Fruit fly (Drosophila melanogaster) whole organism, embryonic: ENCODE measurements around the gene Nmdar1.

Experiments
- B-H1 ChIP-seq: fragments of 200-800 bp; sonication (Bioruptor generic); IDR thresholded peaks from 3 replicates; pipeline ENCODE4 v1.3.6; 2022; ENCODE audit warnings: missing biosample characterization, missing genetic modification characterization
- CG1024 ChIP-seq: fragments of 200-800 bp; sonication (Bioruptor generic); IDR thresholded peaks from 2 replicates; pipeline ENCODE4 v1.3.6; 2022; ENCODE audit warnings: missing biosample characterization, missing genetic modification characterization
- CG10321 ChIP-seq: fragments of 200-800 bp; sonication (Bioruptor generic); IDR thresholded peaks from 2 replicates; pipeline ENCODE4 v1.3.6; 2022; ENCODE audit warnings: missing biosample characterization, missing genetic modification characterization
- CG11093 ChIP-seq: fragments of 200-800 bp; sonication (Bioruptor generic); IDR thresholded peaks from 3 replicates; pipeline ENCODE4 v1.3.6; 2022; ENCODE audit warnings: missing biosample characterization, missing genetic modification characterization
- CG11696 ChIP-seq: fragments of 200-800 bp; sonication (Bioruptor generic); IDR thresholded peaks from 2 replicates; pipeline ENCODE4 v1.3.6; 2022; ENCODE audit warnings: missing biosample characterization, missing genetic modification characterization
- CG12391 ChIP-seq: fragments of 200-800 bp; sonication (Bioruptor generic); optimal IDR thresholded peaks from 3 replicates; lab custom pipeline; 2018; ENCODE audit warnings: missing biosample characterization, mild to moderate bottlenecking, missing genetic modification characterization, moderate library complexity
- CG17612 ChIP-seq: fragments of 200-800 bp; sonication (Bioruptor generic); IDR thresholded peaks from 2 replicates; pipeline ENCODE4 v1.3.6; 2022; ENCODE audit warnings: missing biosample characterization, missing genetic modification characterization
- CG18476 ChIP-seq: fragments of 200-800 bp; sonication (Bioruptor generic); optimal IDR thresholded peaks from 2 replicates; lab custom pipeline; 2016; ENCODE audit warnings: missing biosample characterization, mild to moderate bottlenecking, missing genetic modification characterization
- CG30020 ChIP-seq: fragments of 200-800 bp; optimal IDR thresholded peaks from 2 replicates; lab custom pipeline; 2019; ENCODE audit warnings: missing biosample characterization, mild to moderate bottlenecking, missing genetic modification characterization, moderate library complexity
- CG3163 ChIP-seq: fragments of 200-800 bp; sonication (Bioruptor generic); optimal IDR thresholded peaks from 3 replicates; lab custom pipeline; 2016; ENCODE audit warnings: missing biosample characterization, missing genetic modification characterization
- CG32532 ChIP-seq: fragments of 200-800 bp; sonication (Bioruptor generic); IDR thresholded peaks from 2 replicates; pipeline ENCODE4 v1.3.6; 2022; ENCODE audit warnings: missing biosample characterization, missing genetic modification characterization
- CG34422 ChIP-seq: fragments of 200-800 bp; sonication (Bioruptor generic); IDR thresholded peaks from 3 replicates; pipeline ENCODE4 v1.3.6; 2022; ENCODE audit warnings: missing biosample characterization, missing genetic modification characterization
- CG7928 ChIP-seq: fragments of 200-800 bp; sonication (Bioruptor generic); optimal IDR thresholded peaks from 2 replicates; lab custom pipeline; 2017; ENCODE audit warnings: missing biosample characterization, mild to moderate bottlenecking, missing genetic modification characterization
- CG8089 ChIP-seq: fragments of 200-800 bp; sonication (Bioruptor generic); optimal IDR thresholded peaks from 3 replicates; lab custom pipeline; 2016; ENCODE audit warnings: missing biosample characterization, missing genetic modification characterization
- CG9817 ChIP-seq: fragments of 200-800 bp; sonication (Bioruptor generic); optimal IDR thresholded peaks from 2 replicates; lab custom pipeline; 2018; ENCODE audit warnings: missing biosample characterization, mild to moderate bottlenecking, missing genetic modification characterization, moderate library complexity
- CG9876 ChIP-seq: fragments of 200-800 bp; sonication (Bioruptor generic); optimal IDR thresholded peaks from 2 replicates; lab custom pipeline; 2016; ENCODE audit warnings: missing biosample characterization, missing genetic modification characterization
- CG9932 ChIP-seq: fragments of 200-800 bp; sonication (Bioruptor generic); IDR thresholded peaks from 2 replicates; pipeline ENCODE4 v1.3.6; 2022; ENCODE audit warnings: missing biosample characterization, missing genetic modification characterization
- Dfd ChIP-seq, 2 experiments: fragments of >200 bp; optimal IDR thresholded peaks; 2 replicates each; lab custom pipeline; 2017; ENCODE audit warnings: missing biosample characterization in 2 of 2, missing genetic modification characterization in 2 of 2
- Ets65A ChIP-seq: fragments of 200-800 bp; sonication (Bioruptor generic); peaks from one replicate; lab custom pipeline; 2016; ENCODE audit warnings: missing biosample characterization, missing genetic modification characterization
- Fer2 ChIP-seq: fragments of 200-800 bp; sonication (Bioruptor generic); optimal IDR thresholded peaks from 2 replicates; lab custom pipeline; 2018; ENCODE audit warnings: missing biosample characterization, mild to moderate bottlenecking, missing genetic modification characterization, moderate library complexity
- Oli ChIP-seq: fragments of 200-800 bp; sonication (Bioruptor generic); optimal IDR thresholded peaks from 2 replicates; lab custom pipeline; 2018; ENCODE audit warnings: missing biosample characterization, mild to moderate bottlenecking, missing genetic modification characterization, moderate library complexity
- Optix ChIP-seq: fragments of 200-800 bp; sonication (Bioruptor generic); IDR thresholded peaks from 3 replicates; pipeline ENCODE4 v1.3.6; 2022; ENCODE audit warnings: missing biosample characterization, missing genetic modification characterization
- Rfx ChIP-seq: fragments of 200-800 bp; sonication (Bioruptor generic); IDR thresholded peaks from 2 replicates; pipeline ENCODE4 v1.3.6; 2022; ENCODE audit warnings: missing biosample characterization, missing genetic modification characterization
- Six4 ChIP-seq: fragments of 200-800 bp; sonication (Bioruptor generic); optimal IDR thresholded peaks from 2 replicates; lab custom pipeline; 2016; ENCODE audit warnings: missing biosample characterization, missing genetic modification characterization
- Stat92E ChIP-seq, 3 experiments: fragments of >200 bp in 2 of 3; fragments of 200-800 bp in 1 of 3; sonication (Bioruptor generic) in 1 of 3; optimal IDR thresholded peaks; 2 replicates each; lab custom pipeline; 2017 to 2019; ENCODE audit warnings: missing biosample characterization in 3 of 3, missing genetic modification characterization in 3 of 3, mild to moderate bottlenecking in 1 of 3, moderate library complexity in 1 of 3
- br ChIP-seq: fragments of >200 bp; optimal IDR thresholded peaks from 2 replicates; lab custom pipeline; 2017
- btn ChIP-seq: fragments of 200-800 bp; sonication (Bioruptor generic); optimal IDR thresholded peaks from 2 replicates; lab custom pipeline; 2016; ENCODE audit warnings: missing biosample characterization, missing genetic modification characterization
- cato ChIP-seq: fragments of 200-800 bp; sonication (Bioruptor generic); optimal IDR thresholded peaks from 2 replicates; lab custom pipeline; 2016; ENCODE audit warnings: missing biosample characterization, missing genetic modification characterization, borderline replicate concordance
- cg ChIP-seq: fragments of 200-800 bp; sonication (Bioruptor generic); optimal IDR thresholded peaks from 3 replicates; lab custom pipeline; 2019; ENCODE audit warnings: missing biosample characterization, mild to moderate bottlenecking, missing genetic modification characterization, moderate library complexity
- ci ChIP-seq: fragments of 200-800 bp; sonication (Bioruptor generic); IDR thresholded peaks from 3 replicates; pipeline ENCODE4 v1.3.6; 2022; ENCODE audit warnings: missing biosample characterization, missing genetic modification characterization
- croc ChIP-seq: fragments of 200-800 bp; sonication (Bioruptor generic); conservative IDR thresholded peaks from 3 replicates; pipeline ENCODE4 v1.3.6; 2022; ENCODE audit warnings: missing biosample characterization, missing genetic modification characterization
- da ChIP-seq: fragments of 200-800 bp; sonication (Bioruptor generic); optimal IDR thresholded peaks from 2 replicates; lab custom pipeline; 2016; ENCODE audit warnings: missing biosample characterization, missing genetic modification characterization
- dpn ChIP-seq, 2 experiments: fragments of 200-800 bp; sonication (Bioruptor generic); optimal IDR thresholded peaks; 3 replicates each; lab custom pipeline; 2016; ENCODE audit warnings: missing biosample characterization in 2 of 2, missing genetic modification characterization in 2 of 2
- eve ChIP-seq, 2 experiments: fragments of >200 bp; optimal IDR thresholded peaks; 2 replicates each; lab custom pipeline; 2017; ENCODE audit warnings: missing biosample characterization in 2 of 2, missing genetic modification characterization in 2 of 2
- fd64A ChIP-seq: fragments of 200-800 bp; sonication (Bioruptor generic); optimal IDR thresholded peaks from 3 replicates; lab custom pipeline; 2018; ENCODE audit warnings: missing biosample characterization, mild to moderate bottlenecking, missing genetic modification characterization
- grau ChIP-seq: fragments of 200-800 bp; optimal IDR thresholded peaks from 3 replicates; lab custom pipeline; 2019; ENCODE audit warnings: missing biosample characterization, mild to moderate bottlenecking, missing genetic modification characterization, moderate library complexity
- gro ChIP-seq: fragments of 200-800 bp; sonication (Bioruptor generic); optimal IDR thresholded peaks from 2 replicates; lab custom pipeline; 2016; ENCODE audit warnings: missing biosample characterization, missing genetic modification characterization
- hkb ChIP-seq, 2 experiments: fragments of 200-800 bp in 1 of 2; fragments of >200 bp in 1 of 2; sonication (Bioruptor generic) in 1 of 2; IDR thresholded peaks in 1 of 2; optimal IDR thresholded peaks in 1 of 2; 2 replicates each; pipeline versions ENCODE4 v1.3.6 to Lab custom; 2017 to 2022; ENCODE audit warnings: missing biosample characterization in 1 of 2, missing genetic modification characterization in 1 of 2
- lola ChIP-seq, 3 experiments: fragments of >200 bp in 2 of 3; fragments of 200-800 bp in 1 of 3; sonication (Bioruptor generic) in 1 of 3; optimal IDR thresholded peaks; 2 replicates each; lab custom pipeline; 2017 to 2019; ENCODE audit warnings: missing biosample characterization in 3 of 3, missing genetic modification characterization in 3 of 3, mild to moderate bottlenecking in 1 of 3, moderate library complexity in 1 of 3
- mam ChIP-seq: fragments of 200-800 bp; sonication (Bioruptor generic); optimal IDR thresholded peaks from 3 replicates; lab custom pipeline; 2016; ENCODE audit warnings: missing biosample characterization, missing genetic modification characterization
- nom ChIP-seq: fragments of 200-800 bp; sonication (Bioruptor generic); optimal IDR thresholded peaks from 2 replicates; lab custom pipeline; 2017; ENCODE audit warnings: missing biosample characterization, missing genetic modification characterization, mild to moderate bottlenecking, moderate library complexity, missing genetic modification reagents
- peb ChIP-seq: fragments of 200-800 bp; sonication (Bioruptor generic); IDR thresholded peaks from 2 replicates; pipeline ENCODE4 v1.3.6; 2022; ENCODE audit warnings: missing biosample characterization, missing genetic modification characterization
- pho ChIP-seq: fragments of 200-800 bp; sonication (Bioruptor generic); optimal IDR thresholded peaks from 2 replicates; lab custom pipeline; 2016; ENCODE audit warnings: missing biosample characterization, missing genetic modification characterization
- row ChIP-seq: fragments of 200-800 bp; sonication (Bioruptor generic); IDR thresholded peaks from 3 replicates; pipeline ENCODE4 v1.3.6; 2022; ENCODE audit warnings: missing biosample characterization, missing genetic modification characterization
- sens ChIP-seq: fragments of 200-800 bp; sonication (Bioruptor generic); peaks from one replicate; lab custom pipeline; 2016; ENCODE audit warnings: missing biosample characterization, missing genetic modification characterization
- seq ChIP-seq: fragments of 200-800 bp; sonication (Bioruptor generic); IDR thresholded peaks from 2 replicates; pipeline ENCODE4 v1.3.6; 2022; ENCODE audit warnings: missing biosample characterization, missing genetic modification characterization
- slp2 ChIP-seq: fragments of 200-800 bp; sonication (Bioruptor generic); optimal IDR thresholded peaks from 2 replicates; lab custom pipeline; 2016; ENCODE audit warnings: missing biosample characterization, missing genetic modification characterization
- sna ChIP-seq: fragments of 200-800 bp; sonication (Bioruptor generic); IDR thresholded peaks from 2 replicates; pipeline ENCODE4 v1.3.6; 2022; ENCODE audit warnings: missing biosample characterization, missing genetic modification characterization; ENCODE audit not compliant: partially characterized antibody
- tgo ChIP-seq: fragments of 200-800 bp; sonication (Bioruptor generic); IDR thresholded peaks from 3 replicates; pipeline ENCODE4 v1.3.6; 2022; ENCODE audit warnings: missing biosample characterization, missing genetic modification characterization
- z ChIP-seq: fragments of 200-800 bp; sonication (Bioruptor generic); IDR thresholded peaks from 3 replicates; pipeline ENCODE4 v1.3.6; 2022; ENCODE audit warnings: missing biosample characterization, missing genetic modification characterization
- zfh1 ChIP-seq: fragments of 200-800 bp; sonication (Bioruptor generic); IDR thresholded peaks from 3 replicates; pipeline ENCODE4 v1.3.6; 2022; ENCODE audit warnings: missing biosample characterization, missing genetic modification characterization

Gene Nmdar1

DNA sequence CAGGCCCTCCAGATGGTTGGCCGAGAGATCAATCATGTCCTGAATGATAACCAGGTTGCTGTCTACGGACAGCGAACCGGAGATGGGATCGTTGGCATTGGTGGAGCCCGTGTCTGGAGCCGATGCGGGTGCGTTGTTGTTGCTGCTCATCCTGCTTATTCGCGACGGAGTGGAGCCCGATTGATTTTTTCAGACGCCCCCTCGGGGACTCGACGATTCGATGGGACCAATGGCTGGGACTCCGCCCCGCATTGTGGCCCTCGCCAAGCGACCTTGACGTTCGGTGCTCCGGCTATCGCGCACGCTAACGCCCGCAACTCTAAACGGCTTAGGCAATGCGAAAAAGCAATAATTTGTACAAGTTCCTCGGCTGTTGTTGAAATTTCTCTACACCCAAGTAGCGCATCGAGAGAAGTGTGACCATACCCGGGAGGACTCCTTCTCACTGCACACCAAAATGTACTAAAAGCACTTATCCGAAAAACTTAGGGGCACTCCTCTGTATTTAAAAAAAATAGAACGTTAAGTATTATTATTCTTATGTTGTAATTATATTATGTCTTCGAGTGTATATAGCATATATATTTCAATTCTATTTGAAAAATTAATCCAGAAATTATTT, 39.5 kb downstream of the Nmdar1 start, which contains the start of gene ksr (continued):
- TF ChIP-seq CG9932 (GFP tag; lab: Robert Waterston, UW) = peak; percentile 19; the same call in 1 of the 2 replicates
- peak; percentile 38; the same call in 1 of the 3 replicates for TF ChIP-seq ci (GFP tag; lab: Robert Waterston, UW)
- peak; percentile 70 for TF ChIP-seq CG30020 (tag; lab: Kevin White, UChicago)
- peak; percentile 51 for TF ChIP-seq grau
- no peak for TF ChIP-seq CG7928 (GFP tag; lab: Kevin White, UChicago)
- TF ChIP-seq br (lab: Kevin White, UChicago) = no peak
- peak; percentile 74 for TF ChIP-seq sens (GFP tag; lab: Kevin White, UChicago)
- TF ChIP-seq gro = no peak
- no peak for TF ChIP-seq CG9876 (GFP tag; lab: Kevin White, UChicago)
- TF ChIP-seq CG11093 (GFP tag; lab: Robert Waterston, UW) = no peak
- TF ChIP-seq Ets65A = peak; percentile 84
- peak; percentile 78 for TF ChIP-seq row (GFP tag; lab: Robert Waterston, UW)
- TF ChIP-seq cg = no peak
- no peak for TF ChIP-seq z (GFP tag; lab: Robert Waterston, UW)
- peak in 1 of 2 experiments; percentile 10 for TF ChIP-seq dpn (GFP tag; optimal IDR thresholded peaks at IDR 0.05; lab: Kevin White, UChicago)
- TF ChIP-seq lola (GFP tag; optimal IDR thresholded peaks at IDR 0.05; lab: Kevin White, UChicago) = peak in 1 of 3 experiments; percentile 29
- TF ChIP-seq B-H1 (GFP tag; lab: Robert Waterston, UW) = no peak
- TF ChIP-seq hkb (optimal IDR thresholded peaks at IDR 0.05; lab: Kevin White, UChicago) = no peak
- 0 out of 2 replicates have a peak, but pooled peaks have one; percentile 19 for TF ChIP-seq hkb (GFP tag; IDR thresholded peaks at IDR 0.05; lab: Robert Waterston, UW)
- no peak for TF ChIP-seq CG18476
- TF ChIP-seq tgo = peak; percentile 51; the same call in 1 of the 3 replicates
- no peak for TF ChIP-seq peb (GFP tag; lab: Robert Waterston, UW)
- TF ChIP-seq da (GFP tag; lab: Kevin White, UChicago) = no peak
- no peak for TF ChIP-seq croc (GFP tag; lab: Robert Waterston, UW)
- TF ChIP-seq pho = no peak
- TF ChIP-seq mam (GFP tag; lab: Kevin White, UChicago) = no peak
- peak in 1 of 3 experiments; percentile 9 for TF ChIP-seq Stat92E (GFP tag; optimal IDR thresholded peaks at IDR 0.05; lab: Kevin White, UChicago)
- no peak for TF ChIP-seq cato
- TF ChIP-seq nom (GFP tag; lab: Kevin White, UChicago) = no peak
- no peak for TF ChIP-seq Optix
- TF ChIP-seq eve (GFP tag; optimal IDR thresholded peaks at IDR 0.05; lab: Kevin White, UChicago) = no peak
- no peak for TF ChIP-seq Oli
- TF ChIP-seq CG17612 (GFP tag; lab: Robert Waterston, UW) = no peak
- TF ChIP-seq zfh1 (GFP tag; lab: Robert Waterston, UW) = no peak
- TF ChIP-seq CG32532 (GFP tag; lab: Robert Waterston, UW) = peak; percentile 38; the same call in 1 of the 2 replicates
- TF ChIP-seq CG10321 = no peak
- TF ChIP-seq Six4 (GFP tag; lab: Kevin White, UChicago) = no peak
- peak; percentile 17; the same call in 1 of the 2 replicates for TF ChIP-seq Rfx (GFP tag; lab: Robert Waterston, UW)
- TF ChIP-seq CG34422 (GFP tag; lab: Robert Waterston, UW) = peak; percentile 38; the same call in 1 of the 3 replicates
- TF ChIP-seq CG3163 (GFP tag; lab: Kevin White, UChicago) = no peak
- TF ChIP-seq Dfd (GFP tag; optimal IDR thresholded peaks at IDR 0.05; lab: Kevin White, UChicago) = no peak
- peak; percentile 14; the same call in 1 of the 2 replicates for TF ChIP-seq sna
- TF ChIP-seq CG9817 (tag; lab: Kevin White, UChicago) = no peak
- TF ChIP-seq seq (GFP tag; lab: Robert Waterston, UW) = no peak
- no peak for TF ChIP-seq Fer2 (tag; lab: Kevin White, UChicago)
- no peak for TF ChIP-seq fd64A (GFP tag; lab: Kevin White, UChicago)
- TF ChIP-seq slp2 = no peak
- TF ChIP-seq CG11696 = no peak
- TF ChIP-seq CG1024 (GFP tag; lab: Robert Waterston, UW) = no peak
- no peak for TF ChIP-seq btn (GFP tag; lab: Kevin White, UChicago)
- TF ChIP-seq CG8089 (GFP tag; lab: Kevin White, UChicago) = no peak
- peak; percentile 60 for TF ChIP-seq CG12391
